Fruit fly (Drosophila melanogaster): Measurements from ENCODE around the gene CG11911.
A peak's percentile ranks its signal among the peaks of the same experiment; 100 is the strongest.

Gene CG11911

dm6 chr2L:309177-309576 is 11.9 kb downstream of the CG11911 start (continued):
- no peak for TF ChIP-seq CG17612 (GFP tag; IDR thresholded peaks at IDR 0.05)
- no peak for TF ChIP-seq dpn (GFP tag; optimal IDR thresholded peaks at IDR 0.05)
- TF ChIP-seq HLH54F (GFP tag; optimal IDR thresholded peaks at IDR 0.05): peak; percentile 18
- TF ChIP-seq crc (GFP tag; optimal IDR thresholded peaks at IDR 0.05): no peak
- TF ChIP-seq mam (GFP tag; optimal IDR thresholded peaks at IDR 0.05): peak; percentile 4
- no peak for TF ChIP-seq maf-S (GFP tag; optimal IDR thresholded peaks at IDR 0.05)
- no peak for TF ChIP-seq CG3407 (GFP tag; optimal IDR thresholded peaks at IDR 0.05)
- TF ChIP-seq CG9609 (GFP tag; optimal IDR thresholded peaks at IDR 0.05): peak; percentile 8
- TF ChIP-seq Pdp1 (GFP tag; optimal IDR thresholded peaks at IDR 0.05): peak; percentile 1 to 22
- TF ChIP-seq eve (GFP tag; optimal IDR thresholded peaks at IDR 0.05): peak in 1 of 2 experiments; percentile 59
- no peak for TF ChIP-seq CG18476 (GFP tag; optimal IDR thresholded peaks at IDR 0.05)
- peak; percentile 29 for TF ChIP-seq CG7786 (GFP tag; optimal IDR thresholded peaks at IDR 0.05)
- TF ChIP-seq Adf1 (GFP tag; IDR thresholded peaks at IDR 0.05): no peak
- peak; percentile 30 for TF ChIP-seq Dek (tag; optimal IDR thresholded peaks at IDR 0.05)
- TF ChIP-seq sim (GFP tag; IDR thresholded peaks at IDR 0.05): no peak
- no peak for TF ChIP-seq kah (GFP tag; optimal IDR thresholded peaks at IDR 0.05)
- TF ChIP-seq CG16863 (GFP tag; optimal IDR thresholded peaks at IDR 0.05): no peak
- TF ChIP-seq CG5180 (GFP tag; optimal IDR thresholded peaks at IDR 0.05): no peak
- TF ChIP-seq Hsf (GFP tag; optimal IDR thresholded peaks at IDR 0.05): peak; percentile 4
- peak; percentile 37 for TF ChIP-seq CG18599 (GFP tag; optimal IDR thresholded peaks at IDR 0.05)
- TF ChIP-seq Drgx (GFP tag; IDR thresholded peaks at IDR 0.05): no peak
- TF ChIP-seq CG11695 (GFP tag; IDR thresholded peaks at IDR 0.05): no peak; the same call in 2 of the 3 replicates
- TF ChIP-seq peb (GFP tag; IDR thresholded peaks at IDR 0.05): no peak
- peak; percentile 9 for TF ChIP-seq Xbp1 (GFP tag; optimal IDR thresholded peaks at IDR 0.05)
- no peak for TF ChIP-seq twi (tag; optimal IDR thresholded peaks at IDR 0.05)
- no peak for TF ChIP-seq Myb (GFP tag; optimal IDR thresholded peaks at IDR 0.05)
- peak; percentile 62 for TF ChIP-seq sens (GFP tag)
- TF ChIP-seq Meics (GFP tag; optimal IDR thresholded peaks at IDR 0.05): peak; percentile 19
- no peak for TF ChIP-seq Bdp1 (GFP tag; optimal IDR thresholded peaks at IDR 0.05)
- TF ChIP-seq CG2129 (GFP tag; IDR thresholded peaks at IDR 0.05; ENCODE audit: partially characterized antibody): no peak
- peak in 1 of 2 experiments; percentile 4 for TF ChIP-seq tll (GFP tag; optimal IDR thresholded peaks at IDR 0.05)
- no peak for TF ChIP-seq CG12744 (GFP tag; optimal IDR thresholded peaks at IDR 0.05)
- no peak for TF ChIP-seq otp (GFP tag; IDR thresholded peaks at IDR 0.05)
- no peak for TF ChIP-seq CG6813 (GFP tag; optimal IDR thresholded peaks at IDR 0.05)
- TF ChIP-seq CG13287 (GFP tag; IDR thresholded peaks at IDR 0.05; ENCODE audit: partially characterized antibody): no peak
- no peak for TF ChIP-seq CTCF (GFP tag; optimal IDR thresholded peaks at IDR 0.05)
- peak; percentile 12; the same call in 1 of the 2 replicates for TF ChIP-seq vvl (GFP tag; IDR thresholded peaks at IDR 0.05)
- peak; percentile 54 for TF ChIP-seq lmd (GFP tag; IDR thresholded peaks at IDR 0.05)
- peak; percentile 28 for TF ChIP-seq CG17385 (GFP tag; optimal IDR thresholded peaks at IDR 0.05)
- no peak for TF ChIP-seq sug (tag; optimal IDR thresholded peaks at IDR 0.05)
- no peak for TF ChIP-seq CkIIα-i1 (GFP tag; IDR thresholded peaks at IDR 0.05)
- peak; percentile 38 for TF ChIP-seq CG2678 (tag; optimal IDR thresholded peaks at IDR 0.05)
- TF ChIP-seq BEAF-32 (GFP tag; optimal IDR thresholded peaks at IDR 0.05): no peak
- no peak for TF ChIP-seq zen2 (GFP tag; IDR thresholded peaks at IDR 0.05; ENCODE audit: partially characterized antibody)
- TF ChIP-seq sqz (GFP tag; optimal IDR thresholded peaks at IDR 0.05): no peak
- TF ChIP-seq al (GFP tag; IDR thresholded peaks at IDR 0.05): no peak
- no peak for TF ChIP-seq hb (GFP tag; IDR thresholded peaks at IDR 0.05; ENCODE audit: partially characterized antibody)
- no peak for TF ChIP-seq NK7.1 (GFP tag; optimal IDR thresholded peaks at IDR 0.05)
- TF ChIP-seq CG7372 (GFP tag; IDR thresholded peaks at IDR 0.05): no peak
- peak; percentile 90 for TF ChIP-seq Ets65A (GFP tag)
- no peak for TF ChIP-seq Eip74EF (GFP tag; optimal IDR thresholded peaks at IDR 0.05)
- TF ChIP-seq stwl (tag; optimal IDR thresholded peaks at IDR 0.05): no peak
